Worm (Caenorhabditis elegans) whole organism, young adult: ENCODE measurements around the gene F49F1.14.

ENCODE experiments used
- B0336.3 ChIP-seq: fragments of 200-800 bp; sonication (Bioruptor generic); IDR thresholded peaks from 2 replicates; pipeline ENCODE4 v1.3.6; 2022; ENCODE audit warnings: missing genetic modification characterization, missing compliant biosample characterization
- F10E7.11 ChIP-seq: sonication (generic microtip); optimal IDR thresholded peaks from 2 replicates; lab custom pipeline; 2017; ENCODE audit warnings: mild to moderate bottlenecking, missing genetic modification characterization, moderate library complexity, missing compliant biosample characterization
- F57A8.1 ChIP-seq: fragments of 200-800 bp; sonication (Bioruptor generic); optimal IDR thresholded peaks from 2 replicates; lab custom pipeline; 2018; ENCODE audit warnings: mild to moderate bottlenecking, missing genetic modification characterization, moderate library complexity, missing compliant biosample characterization
- K11D2.4 ChIP-seq: fragments of 200-800 bp; sonication (Bioruptor generic); IDR thresholded peaks from 2 replicates; pipeline ENCODE4 v1.3.6; 2022; ENCODE audit warnings: missing genetic modification reagents, missing genetic modification characterization, missing compliant biosample characterization
- T07F8.4 ChIP-seq: sonication (generic microtip); optimal IDR thresholded peaks from 2 replicates; lab custom pipeline; 2016; ENCODE audit warnings: mild to moderate bottlenecking, missing genetic modification characterization, moderate library complexity, missing compliant biosample characterization
- Y95B8A.8 ChIP-seq: fragments of 200-800 bp; sonication (Bioruptor generic); IDR thresholded peaks from 2 replicates; pipeline ENCODE4 v1.3.6; 2022; ENCODE audit warnings: missing genetic modification reagents, missing genetic modification characterization, missing compliant biosample characterization
- aptf-3 ChIP-seq: fragments of 200-800 bp; sonication (Bioruptor generic); IDR thresholded peaks from 2 replicates; pipeline ENCODE4 v1.3.6; 2022; ENCODE audit warnings: missing genetic modification characterization, missing compliant biosample characterization
- atf-7 ChIP-seq: sonication (generic microtip); optimal IDR thresholded peaks from 2 replicates; lab custom pipeline; 2017; ENCODE audit warnings: mild to moderate bottlenecking, missing genetic modification characterization, missing compliant biosample characterization
- attf-3 ChIP-seq: fragments of 200-800 bp; sonication (Bioruptor generic); conservative IDR thresholded peaks from 2 replicates; pipeline ENCODE4 v1.3.6; 2022; ENCODE audit warnings: missing genetic modification reagents, missing genetic modification characterization, missing compliant biosample characterization
- bed-2 ChIP-seq: fragments of 200-800 bp; sonication (Bioruptor generic); IDR thresholded peaks from 2 replicates; pipeline ENCODE4 v1.3.6; 2022; ENCODE audit warnings: missing genetic modification reagents, missing genetic modification characterization, missing compliant biosample characterization
- ceh-27 ChIP-seq: fragments of 200-800 bp; sonication (Bioruptor generic); optimal IDR thresholded peaks from 2 replicates; lab custom pipeline; 2018; ENCODE audit warnings: mild to moderate bottlenecking, missing genetic modification characterization, moderate library complexity, missing compliant biosample characterization
- chd-7 ChIP-seq: sonication (generic microtip); optimal IDR thresholded peaks from 2 replicates; lab custom pipeline; 2016; ENCODE audit warnings: mild to moderate bottlenecking, missing genetic modification characterization, moderate library complexity, missing compliant biosample characterization
- dpff-1 ChIP-seq: sonication (generic microtip); optimal IDR thresholded peaks from 2 replicates; lab custom pipeline; 2017; ENCODE audit warnings: mild to moderate bottlenecking, missing genetic modification characterization, missing compliant biosample characterization
- dpl-1 ChIP-seq: fragments of 150-350 bp; optimal IDR thresholded peaks from 2 replicates; lab custom pipeline; 2014; ENCODE audit warnings: missing biosample characterization, missing genetic modification reagents, missing genetic modification characterization
- efl-1 ChIP-seq: fragments of 150-350 bp; optimal IDR thresholded peaks from 2 replicates; lab custom pipeline; 2014; ENCODE audit warnings: missing biosample characterization, missing genetic modification reagents, missing genetic modification characterization
- egl-18 ChIP-seq: fragments of 200-800 bp; sonication (Bioruptor generic); IDR thresholded peaks from 2 replicates; pipeline ENCODE4 v1.3.6; 2022; ENCODE audit warnings: missing genetic modification reagents, missing genetic modification characterization, missing compliant biosample characterization
- ets-4 ChIP-seq: fragments of 200-800 bp; sonication (Bioruptor generic); optimal IDR thresholded peaks from 2 replicates; lab custom pipeline; 2018; ENCODE audit warnings: mild to moderate bottlenecking, missing genetic modification characterization, missing compliant biosample characterization
- hmg-1.2 ChIP-seq: fragments of 200-800 bp; sonication (Bioruptor generic); IDR thresholded peaks from 2 replicates; pipeline ENCODE4 v1.3.6; 2022; ENCODE audit warnings: missing genetic modification reagents, missing genetic modification characterization, missing compliant biosample characterization
- let-526 ChIP-seq: fragments of 200-800 bp; sonication (Bioruptor generic); IDR thresholded peaks from 2 replicates; pipeline ENCODE4 v1.3.6; 2022; ENCODE audit warnings: missing genetic modification reagents, missing genetic modification characterization, missing compliant biosample characterization
- lsl-1 ChIP-seq: fragments of 200-800 bp; sonication (Bioruptor generic); optimal IDR thresholded peaks from 2 replicates; lab custom pipeline; 2018; ENCODE audit warnings: mild to moderate bottlenecking, missing genetic modification characterization, moderate library complexity, missing compliant biosample characterization
- lsy-27 ChIP-seq: sonication (generic microtip); optimal IDR thresholded peaks from 2 replicates; lab custom pipeline; 2017; ENCODE audit warnings: missing genetic modification characterization, mild to moderate bottlenecking, missing compliant biosample characterization, antibody characterized with exemption, missing genotype, borderline replicate concordance; ENCODE audit not compliant: insufficient read depth
- madf-10 ChIP-seq: sonication (generic microtip); optimal IDR thresholded peaks from 2 replicates; lab custom pipeline; 2016; ENCODE audit warnings: mild to moderate bottlenecking, missing genetic modification characterization, missing compliant biosample characterization
- madf-8 ChIP-seq: fragments of 200-800 bp; sonication (Bioruptor generic); conservative IDR thresholded peaks from 2 replicates; pipeline ENCODE4 v1.3.6; 2022; ENCODE audit warnings: missing genetic modification reagents, missing genetic modification characterization, missing compliant biosample characterization
- mxl-1 ChIP-seq: sonication (generic microtip); optimal IDR thresholded peaks from 2 replicates; lab custom pipeline; 2016; ENCODE audit warnings: missing genetic modification characterization, missing compliant biosample characterization
- nhr-27 ChIP-seq: fragments of 200-800 bp; sonication (Bioruptor generic); optimal IDR thresholded peaks from 2 replicates; lab custom pipeline; 2018; ENCODE audit warnings: mild to moderate bottlenecking, missing genetic modification characterization, moderate library complexity, missing compliant biosample characterization
- nhr-80 ChIP-seq: sonication (generic microtip); optimal IDR thresholded peaks from 2 replicates; lab custom pipeline; 2016; ENCODE audit warnings: missing genetic modification characterization, missing compliant biosample characterization
- pbrm-1 ChIP-seq: fragments of 200-800 bp; sonication (Bioruptor generic); IDR thresholded peaks from 2 replicates; pipeline ENCODE4 v1.3.6; 2022; ENCODE audit warnings: missing genetic modification reagents, missing genetic modification characterization, missing compliant biosample characterization
- rcor-1 ChIP-seq: fragments of 200-800 bp; sonication (Bioruptor generic); IDR thresholded peaks from 2 replicates; pipeline ENCODE4 v1.3.6; 2022; ENCODE audit warnings: missing genetic modification reagents, missing genetic modification characterization, missing compliant biosample characterization
- rpc-1 ChIP-seq, 2 experiments: fragments of 150-350 bp in 1 of 2; sonication (generic microtip) in 1 of 2; optimal IDR thresholded peaks; 2 replicates each; lab custom pipeline; 2014 to 2018; ENCODE audit warnings: missing biosample characterization in 1 of 2, missing genetic modification characterization in 1 of 2, missing genetic modification reagents in 1 of 2, missing genotype in 1 of 2
- sea-2 ChIP-seq: fragments of 200-800 bp; sonication (Bioruptor generic); IDR thresholded peaks from 2 replicates; pipeline ENCODE4 v1.3.6; 2022; ENCODE audit warnings: missing genetic modification characterization, missing compliant biosample characterization
- snpc-3.4 ChIP-seq: sonication (generic microtip); optimal IDR thresholded peaks from 2 replicates; lab custom pipeline; 2017; ENCODE audit warnings: missing genetic modification characterization, mild to moderate bottlenecking, missing compliant biosample characterization, antibody characterized with exemption, moderate library complexity, missing genotype, missing genetic modification reagents
- somi-1 ChIP-seq: fragments of 200-800 bp; sonication (Bioruptor generic); optimal IDR thresholded peaks from 2 replicates; lab custom pipeline; 2018; ENCODE audit warnings: mild to moderate bottlenecking, missing genetic modification characterization, missing compliant biosample characterization
- zfh-2 ChIP-seq: fragments of 200-800 bp; sonication (Bioruptor generic); conservative IDR thresholded peaks from 2 replicates; pipeline ENCODE4 v1.3.6; 2022; ENCODE audit warnings: missing genetic modification reagents, missing genetic modification characterization, missing compliant biosample characterization
- zim-3 ChIP-seq: sonication (generic microtip); optimal IDR thresholded peaks from 2 replicates; lab custom pipeline; 2017; ENCODE audit warnings: mild to moderate bottlenecking, missing genetic modification characterization, moderate library complexity, missing compliant biosample characterization
- ztf-26 ChIP-seq: sonication (generic microtip); optimal IDR thresholded peaks from 2 replicates; lab custom pipeline; 2017; ENCODE audit warnings: missing genetic modification characterization, missing compliant biosample characterization
- ztf-3 ChIP-seq: fragments of 200-800 bp; sonication (Bioruptor generic); optimal IDR thresholded peaks from 2 replicates; lab custom pipeline; 2018; ENCODE audit warnings: mild to moderate bottlenecking, missing genetic modification characterization, missing compliant biosample characterization

F49F1.14 gene

DNA sequence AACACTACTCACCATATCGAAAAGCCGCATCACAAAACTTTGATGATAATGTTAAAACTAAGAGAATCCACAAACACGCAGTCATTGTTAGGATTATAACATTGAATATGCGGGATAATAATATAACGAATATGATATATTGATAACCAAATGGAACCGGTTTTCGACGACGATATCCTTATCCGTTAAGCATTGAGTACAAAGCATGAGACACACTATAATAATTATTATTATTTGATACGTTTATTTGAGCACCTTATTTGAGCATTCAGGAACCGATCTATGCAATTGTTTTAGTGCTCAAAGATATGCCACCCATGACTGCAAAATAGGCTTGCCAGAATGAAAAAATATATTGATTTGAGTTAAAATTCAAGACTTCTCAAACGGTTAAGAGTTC, 37.7 kb downstream of the F49F1.14 start, which contains the start of gene W03D2.9 (continued):
- TF ChIP-seq chd-7 (tag; lab: Kevin White, UChicago) (no peak), dpff-1 (no peak), dpl-1 (no peak), snpc-3.4 (tag; lab: Kevin White, UChicago) (no peak), let-526 (GFP tag; lab: Robert Waterston, UW) (no peak), attf-3 (GFP tag; lab: Robert Waterston, UW) (no peak), nhr-27 (tag; lab: Kevin White, UChicago) (no peak), madf-10 (tag; lab: Kevin White, UChicago) (no peak)

DNA sequence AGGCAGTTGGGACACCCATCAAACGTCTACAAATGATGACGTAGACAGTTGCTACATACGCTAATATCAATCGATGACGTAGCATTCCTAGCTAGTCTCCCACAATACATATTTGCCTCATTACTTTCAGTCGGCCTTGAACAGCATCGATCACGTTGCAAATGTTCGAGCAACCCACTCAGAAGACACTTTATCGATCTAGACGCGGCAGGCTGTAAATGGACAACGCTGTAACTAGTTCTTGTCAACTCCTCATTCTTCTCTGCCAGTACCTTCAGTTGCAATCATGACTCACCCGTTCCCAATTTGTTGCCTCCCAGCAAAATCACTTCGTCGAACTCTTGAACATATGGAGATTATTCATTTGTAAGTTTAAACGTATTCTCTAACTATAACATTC, 40.3 kb downstream of the F49F1.14 start, which contains the start of gene pqn-75:
pqn-75 (plus strand) TSS at position 301 of the 400 bp plus-strand sequence.
- no peak for TF ChIP-seq ceh-27 (GFP tag; lab: Kevin White, UChicago)
- no peak for TF ChIP-seq bed-2 (GFP tag; lab: Robert Waterston, UW)
- no peak for TF ChIP-seq ets-4 (GFP tag; lab: Kevin White, UChicago)
- TF ChIP-seq B0336.3 (GFP tag; lab: Robert Waterston, UW), result no peak

DNA sequence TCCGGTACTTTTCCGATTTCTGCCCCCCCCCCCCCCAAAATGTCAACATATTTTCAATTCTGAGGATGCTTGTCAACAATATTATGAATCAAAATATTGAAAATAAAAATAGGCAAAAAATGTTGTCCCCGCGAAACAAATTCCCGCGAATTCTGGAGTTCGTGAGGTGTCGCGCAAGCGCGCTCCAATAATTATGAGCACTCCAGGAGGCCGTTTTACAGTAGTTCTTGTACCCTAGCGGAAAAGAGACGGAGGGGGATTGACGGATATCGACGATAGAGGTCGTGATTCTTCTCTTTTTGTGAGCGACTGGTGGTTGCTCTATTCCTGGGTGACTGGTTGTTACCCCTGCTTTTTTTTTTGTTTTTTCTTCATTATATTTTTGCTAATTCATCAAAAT, 41.5 kb downstream of the F49F1.14 start:
- TF ChIP-seq lsy-27 (tag; lab: Kevin White, UChicago) (no peak), T07F8.4 (tag; lab: Kevin White, UChicago) (no peak), nhr-80 (tag; lab: Kevin White, UChicago) (no peak), egl-18 (GFP tag; lab: Robert Waterston, UW) (no peak), zim-3 (tag; lab: Kevin White, UChicago) (no peak), aptf-3 (GFP tag; lab: Robert Waterston, UW) (no peak), pbrm-1 (GFP tag; lab: Robert Waterston, UW) (no peak), F10E7.11 (tag; lab: Kevin White, UChicago) (no peak), lsl-1 (no peak), K11D2.4 (no peak), sea-2 (GFP tag; lab: Robert Waterston, UW) (no peak), mxl-1 (tag; lab: Kevin White, UChicago) (no peak)

DNA sequence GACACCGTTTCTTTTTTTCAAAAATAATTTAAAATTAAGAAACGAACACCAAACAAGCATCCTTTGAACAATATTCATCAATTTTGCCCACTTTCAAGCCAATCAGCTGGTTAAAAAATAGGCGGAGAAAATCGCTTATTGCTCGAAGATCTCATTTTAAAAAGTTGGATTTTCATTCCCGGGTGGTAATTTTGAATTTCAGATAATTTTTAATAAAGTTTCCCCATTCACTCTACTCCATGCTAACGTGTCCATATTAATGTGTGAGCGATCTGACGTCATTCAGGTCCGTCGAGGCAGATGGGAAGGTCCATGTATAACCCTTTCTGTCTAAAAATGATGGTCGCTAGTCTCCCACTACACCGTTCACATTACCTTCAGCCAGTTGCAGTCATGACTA, 43.8 kb downstream of the F49F1.14 start, which contains the start of gene fbxb-55:
fbxb-55 (plus strand) TSS at position 301 of the 400 bp plus-strand sequence.
- TF ChIP-seq ztf-26 (tag; lab: Kevin White, UChicago) (no peak), madf-8 (GFP tag; lab: Robert Waterston, UW) (no peak), rcor-1 (GFP tag; lab: Robert Waterston, UW) (no peak)
- TF ChIP-seq, all 124 proteins: peak for 0

DNA sequence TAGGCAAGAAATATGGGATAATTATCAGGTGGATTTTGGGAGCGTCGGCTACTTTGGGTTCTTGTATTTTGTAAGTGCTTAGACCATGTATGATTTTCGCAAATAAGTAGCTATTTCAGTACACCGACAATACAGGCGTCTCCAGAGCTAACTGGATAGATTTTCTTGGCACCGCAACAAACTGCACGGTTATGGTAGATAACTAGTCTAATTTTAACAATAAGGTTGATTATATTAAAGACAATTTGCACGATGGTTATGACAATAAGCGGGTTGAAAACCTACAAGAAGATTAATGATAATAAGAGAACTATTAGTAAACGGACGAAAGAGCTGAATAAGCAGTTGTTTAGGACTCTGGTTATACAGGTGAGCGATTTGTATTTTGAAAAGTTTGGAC, 45.0 kb downstream of the F49F1.14 start:
- TF ChIP-seq hmg-1.2 (GFP tag; lab: Robert Waterston, UW), result no peak
- TF ChIP-seq rpc-1 (optimal IDR thresholded peaks at IDR 0.05; lab: Kevin White, UChicago), result no peak
- TF ChIP-seq rpc-1 (tag; optimal IDR thresholded peaks at IDR 0.05; lab: Kevin White, UChicago), result no peak
- TF ChIP-seq atf-7 (tag; lab: Kevin White, UChicago), result no peak
- no peak for TF ChIP-seq zfh-2 (GFP tag; lab: Robert Waterston, UW)
- TF ChIP-seq efl-1 (GFP tag; lab: Kevin White, UChicago), result no peak
- no peak for TF ChIP-seq F57A8.1 (GFP tag; lab: Kevin White, UChicago)
- no peak for TF ChIP-seq Y95B8A.8 (GFP tag; lab: Robert Waterston, UW)
- no peak for TF ChIP-seq ztf-3 (GFP tag; lab: Kevin White, UChicago)
- no peak for TF ChIP-seq somi-1
